Fruit fly (Drosophila melanogaster) S2 (cell line): ENCODE data around the gene Tnpo-SR.

ENCODE experiments used
- CG8478 ChIP-seq: fragments of >200 bp; optimal IDR thresholded peaks from 2 replicates; lab custom pipeline; 2018
- CTCF ChIP-seq, 2 experiments: fragments of >200 bp; optimal IDR thresholded peaks; 2 replicates each; lab custom pipeline; 2018

Tnpo-SR gene

dm6 chr2L:2759654-2760053 is at the start of gene Tnpo-SR, which contains the start of the genes HemK2 and Snapin:
Gene Tnpo-SR (plus strand): TSS chr2L:2759924.
Gene HemK2 (minus strand): TSS chr2L:2759677.
Gene Snapin (minus strand): TSS chr2L:2759677.
- TF ChIP-seq CTCF (optimal IDR thresholded peaks at IDR 0.05; lab: Kevin White, UChicago) (no peak), CG8478 (lab: Kevin White, UChicago) (no peak)

dm6 chr2L:2720368-2720767 is 39.4 kb upstream of the Tnpo-SR start:
- TF ChIP-seq CG8478 (lab: Kevin White, UChicago) (no peak), CTCF (optimal IDR thresholded peaks at IDR 0.05; lab: Kevin White, UChicago) (no peak)

- TF ChIP-seq CG8478 (lab: Kevin White, UChicago): no peak
- no peak for TF ChIP-seq CTCF (optimal IDR thresholded peaks at IDR 0.05; lab: Kevin White, UChicago)
Observed at dm6 chr2L:2721317-2721716, 38.4 kb upstream of the Tnpo-SR start.

DNA sequence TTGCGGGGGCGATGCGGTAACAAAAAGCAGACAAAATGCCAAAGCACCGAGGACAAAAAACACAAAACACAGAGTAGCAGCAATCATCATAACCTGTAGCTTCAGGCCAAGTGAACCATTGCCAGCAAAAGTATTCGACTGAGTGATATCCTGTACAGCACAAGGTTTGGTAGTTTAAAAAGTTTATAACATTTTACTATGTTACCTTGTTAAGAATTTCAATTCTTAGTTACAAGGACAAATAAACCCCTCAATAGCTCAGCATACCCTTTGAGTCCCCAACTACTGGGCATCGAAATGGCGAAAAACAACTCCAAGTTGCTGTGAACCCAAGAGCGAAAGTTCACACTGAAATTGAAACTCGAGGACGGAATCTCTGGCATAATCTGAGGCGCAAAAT is 36.6 kb upstream of the Tnpo-SR start:
- TF ChIP-seq CG8478 (lab: Kevin White, UChicago) (no peak), CTCF (optimal IDR thresholded peaks at IDR 0.05; lab: Kevin White, UChicago) (no peak)

DNA sequence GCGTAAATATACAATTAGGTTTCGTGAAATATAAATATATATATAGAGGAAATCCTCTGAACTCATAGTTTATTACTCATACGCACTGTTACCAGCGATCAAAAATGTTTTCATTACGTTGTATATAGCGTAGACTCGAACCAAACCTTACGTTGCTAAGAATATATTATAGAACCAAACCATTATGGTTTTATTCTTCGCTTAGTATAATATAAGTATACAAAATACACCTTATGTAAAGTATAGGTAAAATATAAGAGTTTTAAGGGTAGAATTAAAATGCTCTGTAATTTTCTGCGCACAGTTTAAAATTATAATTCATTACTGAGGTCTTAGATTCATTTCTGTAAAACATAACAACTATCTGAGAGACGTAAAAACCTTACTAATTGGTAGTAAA is 35.3 kb upstream of the Tnpo-SR start:
- TF ChIP-seq CG8478 (lab: Kevin White, UChicago) (no peak), CTCF (optimal IDR thresholded peaks at IDR 0.05; lab: Kevin White, UChicago) (peak in 1 of 2 experiments; percentile 22)

DNA sequence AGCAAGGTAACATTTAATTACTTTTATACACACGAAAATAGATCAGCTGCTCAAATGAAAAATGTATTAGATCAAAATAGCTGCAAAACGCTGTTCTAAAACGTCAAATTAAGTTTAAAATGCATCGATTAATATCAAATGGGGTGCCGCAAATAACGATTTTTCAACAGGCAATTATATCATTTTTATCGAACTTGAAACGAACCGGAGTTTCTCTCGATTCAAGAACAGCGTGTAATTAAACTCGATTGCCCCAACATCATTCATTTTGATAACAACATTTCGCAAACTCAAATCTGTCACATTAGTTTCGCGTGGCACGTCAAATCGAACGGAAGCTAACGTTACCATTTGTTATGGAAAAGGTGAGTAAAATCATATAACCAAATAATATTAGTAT is 34.4 kb upstream of the Tnpo-SR start, which contains the start of gene CG31689:
Gene CG31689, plus strand, starts transcription at position 301 of the 400 bp plus-strand sequence.
- no peak for TF ChIP-seq CTCF (optimal IDR thresholded peaks at IDR 0.05; lab: Kevin White, UChicago)
- TF ChIP-seq CG8478 (lab: Kevin White, UChicago): no peak

- TF ChIP-seq CTCF (optimal IDR thresholded peaks at IDR 0.05; lab: Kevin White, UChicago): no peak
- TF ChIP-seq CG8478 (lab: Kevin White, UChicago): no peak
Observed at dm6 chr2L:2727364-2727763, 32.4 kb upstream of the Tnpo-SR start.

- TF ChIP-seq CTCF (optimal IDR thresholded peaks at IDR 0.05; lab: Kevin White, UChicago) (no peak), CG8478 (lab: Kevin White, UChicago) (no peak)
Observed at dm6 chr2L:2727812-2728211, 31.9 kb upstream of the Tnpo-SR start.

- TF ChIP-seq CTCF (optimal IDR thresholded peaks at IDR 0.05; lab: Kevin White, UChicago): no peak
Observed at dm6 chr2L:2728577-2728976, 31.1 kb upstream of the Tnpo-SR start.

dm6 chr2L:2729882-2730281 is 29.8 kb upstream of the Tnpo-SR start:
- no peak for TF ChIP-seq CTCF (optimal IDR thresholded peaks at IDR 0.05; lab: Kevin White, UChicago)
- no peak for TF ChIP-seq CG8478 (lab: Kevin White, UChicago)

dm6 chr2L:2730756-2731155 is 29.0 kb upstream of the Tnpo-SR start:
- TF ChIP-seq CG8478 (lab: Kevin White, UChicago) (no peak), CTCF (optimal IDR thresholded peaks at IDR 0.05; lab: Kevin White, UChicago) (no peak)

dm6 chr2L:2731370-2732138 is 28.2 kb upstream of the Tnpo-SR start:
- no peak for TF ChIP-seq CG8478 (lab: Kevin White, UChicago)
- TF ChIP-seq CTCF (optimal IDR thresholded peaks at IDR 0.05; lab: Kevin White, UChicago): no peak

dm6 chr2L:2732139-2732830 is 27.4 kb upstream of the Tnpo-SR start:
- TF ChIP-seq CG8478 (lab: Kevin White, UChicago) (no peak), CTCF (optimal IDR thresholded peaks at IDR 0.05; lab: Kevin White, UChicago) (no peak)

dm6 chr2L:2734215-2734614 is 25.5 kb upstream of the Tnpo-SR start:
- TF ChIP-seq CTCF (optimal IDR thresholded peaks at IDR 0.05; lab: Kevin White, UChicago) (no peak), CG8478 (lab: Kevin White, UChicago) (no peak)

- TF ChIP-seq CTCF (optimal IDR thresholded peaks at IDR 0.05; lab: Kevin White, UChicago): no peak
- no peak for TF ChIP-seq CG8478 (lab: Kevin White, UChicago)
Observed at dm6 chr2L:2734946-2735345, 24.8 kb upstream of the Tnpo-SR start.
